Fruit fly (Drosophila melanogaster) whole organism, embryonic: Measurements from ENCODE around the gene Sbf.
A peak's percentile ranks its signal among the peaks of the same experiment; 100 is the strongest.

Experiments used
- B-H1 ChIP-seq: fragments of 200-800 bp; sonication (Bioruptor generic); IDR thresholded peaks from 3 replicates; pipeline ENCODE4 v1.3.6; 2022; ENCODE audit warnings: missing biosample characterization, missing genetic modification characterization
- Bdp1 ChIP-seq: fragments of 200-800 bp; sonication (Bioruptor generic); optimal IDR thresholded peaks from 3 replicates; lab custom pipeline; 2016; ENCODE audit warnings: missing biosample characterization, missing genetic modification characterization
- CG10147 ChIP-seq: fragments of 200-800 bp; sonication (Bioruptor generic); optimal IDR thresholded peaks from 2 replicates; lab custom pipeline; 2019; ENCODE audit warnings: missing biosample characterization, mild to moderate bottlenecking, missing genetic modification characterization, moderate library complexity
- CG11398 ChIP-seq: fragments of 200-800 bp; sonication (Bioruptor generic); optimal IDR thresholded peaks from 2 replicates; lab custom pipeline; 2016; ENCODE audit warnings: missing biosample characterization, missing genetic modification characterization
- CG15011 ChIP-seq: fragments of 200-800 bp; sonication (Bioruptor generic); optimal IDR thresholded peaks from 3 replicates; lab custom pipeline; 2018; ENCODE audit warnings: missing biosample characterization, mild to moderate bottlenecking, missing genetic modification characterization
- CG18599 ChIP-seq: fragments of 200-800 bp; sonication (Bioruptor generic); optimal IDR thresholded peaks from 3 replicates; lab custom pipeline; 2017; ENCODE audit warnings: missing biosample characterization, missing genetic modification characterization, mild to moderate bottlenecking, moderate library complexity, missing genetic modification reagents
- CG3065 ChIP-seq: fragments of 200-800 bp; sonication (Bioruptor generic); optimal IDR thresholded peaks from 2 replicates; lab custom pipeline; 2016; ENCODE audit warnings: missing biosample characterization, missing genetic modification characterization
- CG32767 ChIP-seq: fragments of 200-800 bp; sonication (Bioruptor generic); IDR thresholded peaks from 2 replicates; pipeline ENCODE4 v1.3.6; 2022; ENCODE audit warnings: missing biosample characterization, missing genetic modification characterization
- CG4360 ChIP-seq: fragments of 200-800 bp; sonication (Bioruptor generic); IDR thresholded peaks from 2 replicates; pipeline ENCODE4 v1.3.6; 2022; ENCODE audit warnings: missing biosample characterization, missing genetic modification characterization
- CG6765 ChIP-seq: fragments of 200-800 bp; sonication (Bioruptor generic); optimal IDR thresholded peaks from 3 replicates; lab custom pipeline; 2017; ENCODE audit warnings: missing biosample characterization, mild to moderate bottlenecking, missing genetic modification characterization
- CG7372 ChIP-seq: fragments of 200-800 bp; sonication (Bioruptor generic); IDR thresholded peaks from 2 replicates; pipeline ENCODE4 v1.3.6; 2022; ENCODE audit warnings: missing biosample characterization, missing genetic modification characterization
- CkIIα-i1 ChIP-seq: fragments of 200-800 bp; sonication (Bioruptor generic); IDR thresholded peaks from 2 replicates; pipeline ENCODE4 v1.3.6; 2022; ENCODE audit warnings: missing biosample characterization, missing genetic modification characterization
- Dll ChIP-seq: fragments of 200-800 bp; sonication (Bioruptor generic); IDR thresholded peaks from 4 replicates; pipeline ENCODE4 v1.3.6; 2022; ENCODE audit warnings: missing biosample characterization, missing genetic modification characterization; ENCODE audit not compliant: partially characterized antibody
- Fer2 ChIP-seq: fragments of 200-800 bp; sonication (Bioruptor generic); optimal IDR thresholded peaks from 2 replicates; lab custom pipeline; 2018; ENCODE audit warnings: missing biosample characterization, mild to moderate bottlenecking, missing genetic modification characterization, moderate library complexity
- GATAe ChIP-seq: fragments of 200-800 bp; sonication (Bioruptor generic); conservative IDR thresholded peaks from 2 replicates; pipeline ENCODE4 v1.3.6; 2022; ENCODE audit warnings: missing biosample characterization, missing genetic modification characterization
- HmgZ ChIP-seq: fragments of 200-800 bp; sonication (Bioruptor generic); optimal IDR thresholded peaks from 2 replicates; lab custom pipeline; 2018; ENCODE audit warnings: missing biosample characterization, mild to moderate bottlenecking, missing genetic modification characterization
- Side ChIP-seq: fragments of 200-800 bp; sonication (Bioruptor generic); optimal IDR thresholded peaks from 2 replicates; lab custom pipeline; 2016; ENCODE audit warnings: missing biosample characterization, missing genetic modification characterization
- abd-A ChIP-seq: fragments of 200-800 bp; sonication (Bioruptor generic); optimal IDR thresholded peaks from 3 replicates; lab custom pipeline; 2019; ENCODE audit warnings: missing biosample characterization, mild to moderate bottlenecking, missing genetic modification characterization, moderate library complexity
- al ChIP-seq: fragments of 200-800 bp; sonication (Bioruptor generic); IDR thresholded peaks from 2 replicates; pipeline ENCODE4 v1.3.6; 2022; ENCODE audit warnings: missing biosample characterization, missing genetic modification characterization
- cato ChIP-seq: fragments of 200-800 bp; sonication (Bioruptor generic); optimal IDR thresholded peaks from 2 replicates; lab custom pipeline; 2016; ENCODE audit warnings: missing biosample characterization, missing genetic modification characterization, borderline replicate concordance
- caup ChIP-seq: fragments of 200-800 bp; sonication (Bioruptor generic); optimal IDR thresholded peaks from 3 replicates; lab custom pipeline; 2017; ENCODE audit warnings: missing biosample characterization, mild to moderate bottlenecking, missing genetic modification characterization, moderate library complexity; ENCODE audit not compliant: severe bottlenecking
- ci ChIP-seq: fragments of 200-800 bp; sonication (Bioruptor generic); IDR thresholded peaks from 3 replicates; pipeline ENCODE4 v1.3.6; 2022; ENCODE audit warnings: missing biosample characterization, missing genetic modification characterization
- ewg ChIP-seq: fragments of 200-800 bp; sonication (Bioruptor generic); optimal IDR thresholded peaks from 3 replicates; lab custom pipeline; 2017; ENCODE audit warnings: mild to moderate bottlenecking, missing biosample characterization, missing genetic modification reagents, missing genetic modification characterization
- exex ChIP-seq: fragments of 200-800 bp; sonication (Bioruptor generic); optimal IDR thresholded peaks from 4 replicates; lab custom pipeline; 2018; ENCODE audit warnings: missing biosample characterization, mild to moderate bottlenecking, missing genetic modification characterization, moderate library complexity
- fd64A ChIP-seq: fragments of 200-800 bp; sonication (Bioruptor generic); optimal IDR thresholded peaks from 3 replicates; lab custom pipeline; 2018; ENCODE audit warnings: missing biosample characterization, mild to moderate bottlenecking, missing genetic modification characterization
- grn ChIP-seq: fragments of 200-800 bp; sonication (Bioruptor generic); optimal IDR thresholded peaks from 3 replicates; lab custom pipeline; 2017; ENCODE audit warnings: missing biosample characterization, missing genetic modification characterization
- hth ChIP-seq: fragments of >200 bp; optimal IDR thresholded peaks from 2 replicates; lab custom pipeline; 2017; ENCODE audit warnings: inconsistent platforms
- insv ChIP-seq, 2 experiments: fragments of 200-800 bp; sonication (Bioruptor generic); optimal IDR thresholded peaks; 3 replicates each; lab custom pipeline; 2016 to 2018; ENCODE audit warnings: missing biosample characterization in 2 of 2, missing genetic modification characterization in 2 of 2
- kay ChIP-seq: fragments of 200-800 bp; sonication (Bioruptor generic); optimal IDR thresholded peaks from 2 replicates; lab custom pipeline; 2016; ENCODE audit warnings: missing biosample characterization, missing genetic modification characterization
- lab ChIP-seq: fragments of 200-800 bp; sonication (Bioruptor generic); optimal IDR thresholded peaks from 3 replicates; lab custom pipeline; 2017; ENCODE audit warnings: missing biosample characterization, missing genetic modification characterization, mild to moderate bottlenecking, moderate library complexity, missing genetic modification reagents
- lov ChIP-seq, 2 experiments: fragments of 200-800 bp in 1 of 2; fragments of >200 bp in 1 of 2; sonication (Bioruptor generic) in 1 of 2; IDR thresholded peaks in 1 of 2; optimal IDR thresholded peaks in 1 of 2; 2 replicates in 1 of 2; 3 replicates in 1 of 2; pipeline versions ENCODE4 v1.3.6 to Lab custom; 2017 to 2022; ENCODE audit warnings: missing biosample characterization in 1 of 2, missing genetic modification characterization in 1 of 2
- mirr ChIP-seq: fragments of 200-800 bp; sonication (Bioruptor generic); optimal IDR thresholded peaks from 3 replicates; lab custom pipeline; 2018; ENCODE audit warnings: missing biosample characterization, mild to moderate bottlenecking, missing genetic modification characterization
- pum ChIP-seq: fragments of 200-800 bp; sonication (Bioruptor generic); optimal IDR thresholded peaks from 2 replicates; lab custom pipeline; 2016; ENCODE audit warnings: missing biosample characterization, missing genetic modification characterization
- sc ChIP-seq, 3 experiments: fragments of >200 bp in 2 of 3; fragments of 200-800 bp in 1 of 3; sonication (Bioruptor generic) in 1 of 3; optimal IDR thresholded peaks; 2 replicates in 2 of 3; 3 replicates in 1 of 3; lab custom pipeline; 2017; ENCODE audit warnings: mild to moderate bottlenecking in 1 of 3, missing biosample characterization in 1 of 3, missing genetic modification characterization in 1 of 3, missing genetic modification reagents in 1 of 3
- sens ChIP-seq: fragments of 200-800 bp; sonication (Bioruptor generic); peaks from one replicate; lab custom pipeline; 2016; ENCODE audit warnings: missing biosample characterization, missing genetic modification characterization
- sens-2 ChIP-seq: fragments of 200-800 bp; sonication (Bioruptor generic); IDR thresholded peaks from 2 replicates; pipeline ENCODE4 v1.3.6; 2022; ENCODE audit warnings: missing biosample characterization, missing genetic modification characterization
- sug ChIP-seq: fragments of 200-800 bp; optimal IDR thresholded peaks from 2 replicates; lab custom pipeline; 2019; ENCODE audit warnings: missing biosample characterization, mild to moderate bottlenecking, missing genetic modification characterization, moderate library complexity
- vnd ChIP-seq: fragments of 200-800 bp; sonication (Bioruptor generic); IDR thresholded peaks from 3 replicates; pipeline ENCODE4 v1.3.6; 2022; ENCODE audit warnings: missing biosample characterization, missing genetic modification characterization; ENCODE audit not compliant: partially characterized antibody

Sbf gene

dm6 chr3R:11812881-11813466 lies 16.2 kb upstream of the Sbf start, which contains the start of gene ClC-a (continued):
- TF ChIP-seq pum (no peak), CG15011 (GFP tag; lab: Kevin White, UChicago) (no peak), CG4360 (no peak), al (GFP tag; lab: Robert Waterston, UW) (no peak), cato (no peak), CG7372 (GFP tag; lab: Robert Waterston, UW) (no peak), ci (GFP tag; lab: Robert Waterston, UW) (0 out of 3 replicates have a peak, but pooled peaks have one; percentile 44), sc (optimal IDR thresholded peaks at IDR 0.05; lab: Kevin White, UChicago) (no peak), sc (GFP tag; optimal IDR thresholded peaks at IDR 0.05; lab: Kevin White, UChicago) (no peak), lov (optimal IDR thresholded peaks at IDR 0.05; lab: Kevin White, UChicago) (no peak), lov (GFP tag; IDR thresholded peaks at IDR 0.05; lab: Robert Waterston, UW) (no peak), hth (lab: Kevin White, UChicago) (no peak), sens (GFP tag; lab: Kevin White, UChicago) (peak; percentile 81), CG6765 (GFP tag; lab: Kevin White, UChicago) (no peak), CkIIα-i1 (GFP tag; lab: Robert Waterston, UW) (no peak), Bdp1 (GFP tag; lab: Kevin White, UChicago) (no peak)

dm6 chr3R:11812479-11812878 lies 15.7 kb upstream of the Sbf start:
- no peak for TF ChIP-seq kay (GFP tag; lab: Kevin White, UChicago)
- no peak for TF ChIP-seq abd-A
- no peak for TF ChIP-seq GATAe (GFP tag; lab: Robert Waterston, UW)
- no peak for TF ChIP-seq fd64A (GFP tag; lab: Kevin White, UChicago)
- TF ChIP-seq CG10147, result no peak
- no peak for TF ChIP-seq HmgZ (tag; lab: Kevin White, UChicago)
- TF ChIP-seq Dll, result no peak
- TF ChIP-seq ewg (GFP tag; lab: Kevin White, UChicago), result no peak
- TF ChIP-seq Fer2, result no peak
- TF ChIP-seq pum, result no peak
- TF ChIP-seq CG11398 (GFP tag; lab: Kevin White, UChicago), result no peak
- no peak for TF ChIP-seq insv (GFP tag; optimal IDR thresholded peaks at IDR 0.05; lab: Kevin White, UChicago)

DNA sequence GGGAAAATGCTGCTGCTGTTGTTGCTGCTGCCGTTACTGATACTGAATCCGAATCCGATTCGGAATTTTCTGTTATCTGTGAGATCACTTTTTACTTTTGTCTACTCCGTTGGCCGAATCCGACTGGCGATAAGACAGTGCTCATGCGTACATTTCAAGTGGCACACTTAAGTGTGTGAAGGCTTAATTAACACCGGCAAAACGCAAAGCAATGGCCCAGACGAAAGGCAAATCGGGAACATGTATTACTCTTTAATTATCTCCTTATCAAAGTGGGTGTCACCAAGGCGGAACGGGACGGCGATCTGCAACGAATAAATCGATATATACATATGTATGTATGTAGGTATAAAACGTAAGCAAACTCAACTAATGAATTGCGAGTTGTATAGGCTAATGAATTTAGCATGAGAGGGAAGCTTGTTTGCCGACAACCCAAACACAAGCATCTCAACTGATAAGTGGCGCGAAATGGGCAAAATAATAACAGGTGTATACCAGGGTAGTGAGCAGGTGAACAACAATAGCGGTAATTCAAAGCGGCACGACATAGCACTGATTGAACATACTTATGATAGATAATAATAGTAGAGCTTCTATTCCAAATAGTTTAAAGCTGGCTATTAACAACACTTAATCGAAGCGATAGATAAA lies 14.2 kb upstream of the Sbf start:
- TF ChIP-seq vnd (GFP tag; lab: Robert Waterston, UW) (0 out of 3 replicates have a peak, but pooled peaks have one; percentile 19), caup (GFP tag; lab: Kevin White, UChicago) (no peak), CG18599 (GFP tag; lab: Kevin White, UChicago) (peak; percentile 59), lab (peak; percentile 12), exex (tag; lab: Kevin White, UChicago) (peak; percentile 89), CG32767 (GFP tag; lab: Robert Waterston, UW) (no peak), CG3065 (GFP tag; lab: Kevin White, UChicago) (no peak), Side (GFP tag; lab: Kevin White, UChicago) (no peak), sens-2 (GFP tag; lab: Robert Waterston, UW) (no peak), B-H1 (no peak), sug (tag; lab: Kevin White, UChicago) (peak; percentile 21), mirr (GFP tag; lab: Kevin White, UChicago) (peak; percentile 75), grn (GFP tag; lab: Kevin White, UChicago) (peak; percentile 88), pum (no peak), sens (GFP tag; lab: Kevin White, UChicago) (peak; percentile 40)
